Worm (Caenorhabditis elegans) whole organism, young adult: ENCODE measurements around the gene T14G12.11.

Experiments
- B0261.1 ChIP-seq: sonication (generic microtip); optimal IDR thresholded peaks from 2 replicates; lab custom pipeline; 2016; ENCODE audit warnings: mild to moderate bottlenecking, missing genetic modification characterization, moderate library complexity, missing compliant biosample characterization
- T26A5.8 ChIP-seq: sonication (generic microtip); optimal IDR thresholded peaks from 2 replicates; lab custom pipeline; 2016; ENCODE audit warnings: missing genetic modification characterization, missing compliant biosample characterization
- hsf-1 ChIP-seq: fragments of 200-800 bp; sonication (Bioruptor generic); IDR thresholded peaks from 2 replicates; pipeline ENCODE4 v1.3.6; 2022; ENCODE audit warnings: missing genetic modification reagents, missing genetic modification characterization, missing compliant biosample characterization
- ztf-25 ChIP-seq: fragments of 200-800 bp; sonication (Bioruptor generic); IDR thresholded peaks from 2 replicates; pipeline ENCODE4 v1.3.6; 2022; ENCODE audit warnings: missing genetic modification reagents, missing genetic modification characterization, missing compliant biosample characterization

- TF ChIP-seq ztf-25 (GFP tag; lab: Robert Waterston, UW) (no peak), T26A5.8 (tag; lab: Kevin White, UChicago) (no peak), B0261.1 (tag; lab: Kevin White, UChicago) (no peak), hsf-1 (GFP tag; lab: Robert Waterston, UW) (no peak)
Measured at ce11 chrX:3802743-3803142, 40.4 kb upstream of the T14G12.11 start.
